Worm (Caenorhabditis elegans): Measurements from ENCODE around the gene aat-8.

ce11 chrIV:3894004-3894480 lies 29.2 kb upstream of the aat-8 start, which contains the start of gene F56D6.8:
- no peak for TF ChIP-seq mdl-1 (tag; optimal IDR thresholded peaks at IDR 0.05)
- no peak for TF ChIP-seq ceh-82 (tag; optimal IDR thresholded peaks at IDR 0.05)
- no peak for TF ChIP-seq nhr-11 (tag; optimal IDR thresholded peaks at IDR 0.05)
- no peak for TF ChIP-seq unc-39 (tag; optimal IDR thresholded peaks at IDR 0.05)
- TF ChIP-seq R02D3.7 (tag; optimal IDR thresholded peaks at IDR 0.05) = no peak
- TF ChIP-seq snpc-4 (tag; optimal IDR thresholded peaks at IDR 0.05) = no peak
- no peak for TF ChIP-seq ama-1 (optimal IDR thresholded peaks at IDR 0.05)
- peak in 1 of 2 experiments; percentile 74 for TF ChIP-seq unc-62 (GFP tag; optimal IDR thresholded peaks at IDR 0.05 in 1 of 2)
- no peak for TF ChIP-seq unc-62 (tag; optimal IDR thresholded peaks at IDR 0.05)
- TF ChIP-seq php-3 (GFP tag; IDR thresholded peaks at IDR 0.05) = no peak
- TF ChIP-seq ces-1 (GFP tag; optimal IDR thresholded peaks at IDR 0.05) = no peak
- no peak for TF ChIP-seq nhr-28 (tag; optimal IDR thresholded peaks at IDR 0.05)
- TF ChIP-seq F44E2.7 (GFP tag; IDR thresholded peaks at IDR 0.05) = no peak
- no peak for TF ChIP-seq pqm-1 (tag; optimal IDR thresholded peaks at IDR 0.05)
- TF ChIP-seq pha-4 (GFP tag; IDR thresholded peaks at IDR 0.05) = no peak
- no peak for TF ChIP-seq pha-4 (tag; optimal IDR thresholded peaks at IDR 0.05)
